Worm (Caenorhabditis elegans) whole organism, L4 larva: ENCODE data around the gene fbxa-37.
"Not testable (repeated sequence)": the region's sequence is repeated elsewhere in the genome, so short reads cannot be mapped to it uniquely, and the experiment has no call there.

ENCODE experiments used
- D1046.2 ChIP-seq: fragments of 200-800 bp; sonication (Bioruptor generic); IDR thresholded peaks from 2 replicates; pipeline ENCODE4 v1.3.6; 2022; ENCODE audit warnings: missing genetic modification characterization, missing compliant biosample characterization
- F10B5.3 ChIP-seq: sonication (generic microtip); optimal IDR thresholded peaks from 2 replicates; lab custom pipeline; 2016; ENCODE audit warnings: mild to moderate bottlenecking, missing genetic modification characterization, missing compliant biosample characterization
- F44E2.7 ChIP-seq: fragments of 200-800 bp; sonication (Bioruptor generic); IDR thresholded peaks from 2 replicates; pipeline ENCODE4 v2.1.2; 2022; ENCODE audit warnings: missing genetic modification characterization, missing compliant biosample characterization
- F49E8.2 ChIP-seq: sonication (generic microtip); optimal IDR thresholded peaks from 2 replicates; lab custom pipeline; 2016; ENCODE audit warnings: missing compliant biosample characterization, mild to moderate bottlenecking, missing genetic modification characterization, borderline replicate concordance
- ZK546.5 ChIP-seq, 2 experiments: sonication (generic microtip); optimal IDR thresholded peaks; 2 replicates each; lab custom pipeline; 2017; ENCODE audit warnings: missing biosample characterization in 2 of 2, missing genetic modification characterization in 2 of 2
- attf-4 ChIP-seq: sonication (generic microtip); optimal IDR thresholded peaks from 3 replicates; lab custom pipeline; 2017; ENCODE audit warnings: missing biosample characterization, missing genetic modification characterization
- ceh-82 ChIP-seq: sonication (generic microtip); optimal IDR thresholded peaks from 2 replicates; lab custom pipeline; 2017; ENCODE audit warnings: missing biosample characterization, missing genetic modification characterization
- daf-12 ChIP-seq: fragments of 150-350 bp; optimal IDR thresholded peaks from 2 replicates; lab custom pipeline; 2014; ENCODE audit warnings: missing biosample characterization, missing genetic modification reagents, missing genetic modification characterization
- daf-16 ChIP-seq, 3 experiments: sonication (generic microtip); optimal IDR thresholded peaks; 2 replicates each; lab custom pipeline; 2016 to 2017; ENCODE audit warnings: missing genetic modification characterization in 3 of 3, missing genetic modification reagents in 3 of 3, mild to moderate bottlenecking in 2 of 3, missing compliant biosample characterization in 2 of 3, missing biosample characterization in 1 of 3, moderate library complexity in 1 of 3
- dmd-6 ChIP-seq: fragments of 200-800 bp; sonication (Bioruptor generic); IDR thresholded peaks from 2 replicates; pipeline ENCODE4 v1.3.6; 2022; ENCODE audit warnings: missing genetic modification reagents, missing genetic modification characterization, missing compliant biosample characterization
- dmd-8 ChIP-seq: fragments of 200-800 bp; sonication (Bioruptor generic); IDR thresholded peaks from 2 replicates; pipeline ENCODE4 v1.3.6; 2022; ENCODE audit warnings: missing genetic modification characterization, missing compliant biosample characterization
- duxl-1 ChIP-seq: sonication (generic microtip); optimal IDR thresholded peaks from 2 replicates; lab custom pipeline; 2016; ENCODE audit warnings: mild to moderate bottlenecking, missing genetic modification characterization, moderate library complexity, missing compliant biosample characterization; ENCODE audit not compliant: poor library complexity
- dve-1 ChIP-seq: sonication (generic microtip); optimal IDR thresholded peaks from 2 replicates; lab custom pipeline; 2017; ENCODE audit warnings: antibody characterized with exemption, mild to moderate bottlenecking, missing genetic modification characterization, missing compliant biosample characterization; ENCODE audit not compliant: insufficient read depth
- egl-43 ChIP-seq: fragments of 200-800 bp; sonication (Bioruptor generic); IDR thresholded peaks from 2 replicates; pipeline ENCODE4 v1.3.6; 2022; ENCODE audit warnings: missing genetic modification reagents, missing genetic modification characterization, missing compliant biosample characterization
- fkh-10 ChIP-seq: fragments of 150-350 bp; optimal IDR thresholded peaks from 2 replicates; lab custom pipeline; 2014; ENCODE audit warnings: missing biosample characterization, missing genetic modification reagents, missing genetic modification characterization
- fos-1 ChIP-seq: fragments of 150-350 bp; optimal IDR thresholded peaks from 2 replicates; lab custom pipeline; 2014; ENCODE audit warnings: missing biosample characterization, missing genetic modification characterization
- hmg-1.1 ChIP-seq: fragments of 200-800 bp; sonication (Bioruptor generic); IDR thresholded peaks from 2 replicates; pipeline ENCODE4 v1.3.6; 2022; ENCODE audit warnings: missing genetic modification reagents, missing genetic modification characterization, missing compliant biosample characterization
- jun-1 ChIP-seq: fragments of 150-350 bp; optimal IDR thresholded peaks from 2 replicates; lab custom pipeline; 2014; ENCODE audit warnings: missing biosample characterization, missing genetic modification reagents, missing genetic modification characterization
- madf-5 ChIP-seq, 2 experiments: fragments of 200-800 bp; sonication (Bioruptor generic); IDR thresholded peaks; 2 replicates each; pipeline ENCODE4 v1.3.6; 2022; ENCODE audit warnings: missing compliant biosample characterization in 2 of 2, missing genetic modification characterization in 2 of 2
- mdt-29 ChIP-seq: fragments of 200-800 bp; sonication (Bioruptor generic); IDR thresholded peaks from 2 replicates; pipeline ENCODE4 v1.3.6; 2022; ENCODE audit warnings: missing genetic modification reagents, missing genetic modification characterization, missing compliant biosample characterization
- mes-2 ChIP-seq: sonication (generic microtip); optimal IDR thresholded peaks from 2 replicates; lab custom pipeline; 2016; ENCODE audit warnings: missing genotype, mild to moderate bottlenecking, missing genetic modification characterization, missing compliant biosample characterization; ENCODE audit not compliant: poor library complexity, severe bottlenecking
- mxl-2 ChIP-seq: fragments of 200-800 bp; sonication (Bioruptor generic); conservative IDR thresholded peaks from 2 replicates; pipeline ENCODE4 v1.3.6; 2022; ENCODE audit warnings: missing genetic modification reagents, missing genetic modification characterization, missing compliant biosample characterization
- nhr-10 ChIP-seq: fragments of 150-350 bp; optimal IDR thresholded peaks from 2 replicates; lab custom pipeline; 2014; ENCODE audit warnings: missing biosample characterization, missing genetic modification characterization
- nhr-237 ChIP-seq: sonication (generic microtip); optimal IDR thresholded peaks from 2 replicates; lab custom pipeline; 2017; ENCODE audit warnings: missing biosample characterization, missing genetic modification characterization
- nhr-28 ChIP-seq: fragments of 150-350 bp; optimal IDR thresholded peaks from 2 replicates; lab custom pipeline; 2014; ENCODE audit warnings: missing biosample characterization, missing genetic modification characterization
- nhr-76 ChIP-seq: fragments of 150-350 bp; optimal IDR thresholded peaks from 2 replicates; lab custom pipeline; 2014; ENCODE audit warnings: missing biosample characterization, missing genetic modification characterization
- nhr-77 ChIP-seq: fragments of 150-350 bp; optimal IDR thresholded peaks from 2 replicates; lab custom pipeline; 2014; ENCODE audit warnings: missing biosample characterization, missing genetic modification characterization
- pqm-1 ChIP-seq: sonication (generic microtip); optimal IDR thresholded peaks from 2 replicates; lab custom pipeline; 2017; ENCODE audit warnings: missing biosample characterization, missing genetic modification characterization
- rbr-2 ChIP-seq: sonication (generic microtip); optimal IDR thresholded peaks from 2 replicates; lab custom pipeline; 2016; ENCODE audit warnings: missing genotype, missing genetic modification characterization, missing compliant biosample characterization
- tag-97 ChIP-seq: fragments of 200-800 bp; sonication (Bioruptor generic); IDR thresholded peaks from 2 replicates; pipeline ENCODE4 v1.3.6; 2022; ENCODE audit warnings: missing genetic modification characterization, missing compliant biosample characterization
- unc-62 ChIP-seq, 3 experiments: fragments of 150-350 bp in 1 of 3; sonication (generic microtip); optimal IDR thresholded peaks in 2 of 3; peaks in 1 of 3; 1 replicate in 1 of 3; 2 replicates in 2 of 3; lab custom pipeline; 2014 to 2017; ENCODE audit warnings: missing biosample characterization in 3 of 3, missing genetic modification characterization in 3 of 3, missing genetic modification reagents in 3 of 3, missing genotype in 1 of 3
- vab-7 ChIP-seq: fragments of 200-800 bp; sonication (Bioruptor generic); IDR thresholded peaks from 2 replicates; pipeline ENCODE4 v1.3.6; 2022; ENCODE audit warnings: missing genetic modification reagents, missing genetic modification characterization, missing compliant biosample characterization
- zag-1 ChIP-seq: fragments of 150-350 bp; optimal IDR thresholded peaks from 2 replicates; lab custom pipeline; 2014; ENCODE audit warnings: missing biosample characterization, missing genetic modification characterization
- zfp-2 ChIP-seq: sonication (generic microtip); optimal IDR thresholded peaks from 2 replicates; lab custom pipeline; 2016; ENCODE audit warnings: mild to moderate bottlenecking, missing genetic modification characterization, missing compliant biosample characterization

fbxa-37 gene

ce11 chrIII:1258358-1258757 lies 26.4 kb upstream of the fbxa-37 start, which contains the start of gene fbxa-78:
fbxa-78 (minus strand) TSS chrIII:1258458.
- TF ChIP-seq daf-12 (tag; lab: Kevin White, UChicago); ceh-82 (tag; lab: Kevin White, UChicago); dmd-8: not testable (repeated sequence)

- not testable (repeated sequence) for TF ChIP-seq zag-1 (tag; lab: Kevin White, UChicago); F49E8.2; nhr-76 (tag; lab: Kevin White, UChicago)
Measured at ce11 chrIII:1263692-1264091, 21.1 kb upstream of the fbxa-37 start, which contains the start of gene srz-9. srz-9 (plus strand) TSS chrIII:1263992.

ce11 chrIII:1266799-1267198 lies 18.0 kb upstream of the fbxa-37 start, which contains the start of gene fbxa-151:
fbxa-151 (minus strand) TSS chrIII:1266899.
- TF ChIP-seq vab-7; dve-1; nhr-77 (tag; lab: Kevin White, UChicago): not testable (repeated sequence)

ce11 chrIII:1269156-1269555 lies 15.6 kb upstream of the fbxa-37 start, which contains the start of gene fbxa-32:
fbxa-32 (minus strand) TSS chrIII:1269256.
- no peak for TF ChIP-seq mdt-29 (GFP tag; lab: Robert Waterston, UW)
- TF ChIP-seq daf-16 (GFP tag; optimal IDR thresholded peaks at IDR 0.05; lab: Kevin White, UChicago) = no peak
- peak; percentile 44 for TF ChIP-seq daf-16 (tag; optimal IDR thresholded peaks at IDR 0.05; lab: Kevin White, UChicago)
- TF ChIP-seq unc-62 (GFP tag; optimal IDR thresholded peaks at IDR 0.05 in 1 of 2; lab: Kevin White, UChicago) = no peak
- no peak for TF ChIP-seq unc-62 (tag; optimal IDR thresholded peaks at IDR 0.05; lab: Kevin White, UChicago)
- TF ChIP-seq jun-1 = no peak
- no peak for TF ChIP-seq mxl-2 (GFP tag; lab: Robert Waterston, UW)
- TF ChIP-seq dmd-6 (GFP tag; lab: Robert Waterston, UW) = 0 out of 2 replicates have a peak, but pooled peaks have one; percentile 6
- no peak for TF ChIP-seq D1046.2
- TF ChIP-seq fos-1 (tag; lab: Kevin White, UChicago) = no peak
- no peak for TF ChIP-seq hmg-1.1
- peak; percentile 48 for TF ChIP-seq dve-1
- no peak for TF ChIP-seq mes-2 (tag; lab: Kevin White, UChicago)
- TF ChIP-seq pqm-1 (tag; lab: Kevin White, UChicago) = peak; percentile 15
- TF ChIP-seq F10B5.3 (tag; lab: Kevin White, UChicago) = no peak
- no peak for TF ChIP-seq egl-43
- no peak for TF ChIP-seq madf-5 (GFP tag; IDR thresholded peaks at IDR 0.05; lab: Robert Waterston, UW)
- no peak for TF ChIP-seq nhr-237 (tag; lab: Kevin White, UChicago)
- TF ChIP-seq fkh-10 (GFP tag; lab: Kevin White, UChicago) = no peak
- no peak for TF ChIP-seq attf-4 (tag; lab: Kevin White, UChicago)
- no peak for TF ChIP-seq tag-97 (GFP tag; lab: Robert Waterston, UW)
- peak; percentile 25 for TF ChIP-seq nhr-28 (tag; lab: Kevin White, UChicago)
- TF ChIP-seq zfp-2 = no peak
- TF ChIP-seq F44E2.7 (GFP tag; lab: Robert Waterston, UW) = no peak
- no peak for TF ChIP-seq ZK546.5 (tag; optimal IDR thresholded peaks at IDR 0.05; lab: Kevin White, UChicago)
- no peak for TF ChIP-seq nhr-10
- TF ChIP-seq ceh-82 (tag; lab: Kevin White, UChicago) = no peak
- no peak for TF ChIP-seq rbr-2
- no peak for TF ChIP-seq duxl-1 (tag; lab: Kevin White, UChicago)
